Fruit fly (Drosophila melanogaster) whole organism, embryonic: ENCODE data around the gene CG43078.

ENCODE experiments used
- CG11560 ChIP-seq: fragments of 200-800 bp; sonication (Bioruptor generic); IDR thresholded peaks from 3 replicates; pipeline ENCODE4 v1.3.6; 2022; ENCODE audit warnings: missing biosample characterization, missing genetic modification characterization
- CG1647 ChIP-seq: fragments of 200-800 bp; sonication (Bioruptor generic); optimal IDR thresholded peaks from 3 replicates; lab custom pipeline; 2016; ENCODE audit warnings: missing biosample characterization, missing genetic modification characterization
- CG7987 ChIP-seq: fragments of 200-800 bp; sonication (Bioruptor generic); optimal IDR thresholded peaks from 2 replicates; lab custom pipeline; 2018; ENCODE audit warnings: missing biosample characterization, mild to moderate bottlenecking, missing genetic modification characterization, moderate library complexity
- Dref ChIP-seq: fragments of 200-800 bp; sonication (Bioruptor generic); IDR thresholded peaks from 2 replicates; pipeline ENCODE4 v1.3.6; 2022; ENCODE audit warnings: missing biosample characterization, missing genetic modification characterization
- Six4 ChIP-seq: fragments of 200-800 bp; sonication (Bioruptor generic); optimal IDR thresholded peaks from 2 replicates; lab custom pipeline; 2016; ENCODE audit warnings: missing biosample characterization, missing genetic modification characterization
- Tbp ChIP-seq: fragments of >200 bp; optimal IDR thresholded peaks from 2 replicates; lab custom pipeline; 2018; ENCODE audit warnings: missing biosample characterization, missing genetic modification characterization
- ind ChIP-seq: fragments of 200-800 bp; sonication (Bioruptor generic); optimal IDR thresholded peaks from 3 replicates; lab custom pipeline; 2016; ENCODE audit warnings: missing biosample characterization, missing genetic modification characterization
- mirr ChIP-seq: fragments of 200-800 bp; sonication (Bioruptor generic); optimal IDR thresholded peaks from 3 replicates; lab custom pipeline; 2018; ENCODE audit warnings: missing biosample characterization, mild to moderate bottlenecking, missing genetic modification characterization
- odd ChIP-seq: fragments of 200-800 bp; sonication (Bioruptor generic); optimal IDR thresholded peaks from 2 replicates; lab custom pipeline; 2017; ENCODE audit warnings: missing biosample characterization, mild to moderate bottlenecking, missing genetic modification characterization

- TF ChIP-seq CG7987 (GFP tag; lab: Kevin White, UChicago) (no peak), CG11560 (tag; lab: Robert Waterston, UW) (no peak), CG1647 (GFP tag; lab: Kevin White, UChicago) (no peak), odd (GFP tag; lab: Kevin White, UChicago) (no peak), Tbp (GFP tag; lab: Kevin White, UChicago) (no peak), Dref (GFP tag; lab: Robert Waterston, UW) (no peak), ind (GFP tag; lab: Kevin White, UChicago) (no peak), mirr (GFP tag; lab: Kevin White, UChicago) (no peak), Six4 (GFP tag; lab: Kevin White, UChicago) (no peak)
These were observed 70.2 kb downstream of the CG43078 start, which contains the start of the genes CG13305 and Pex7 for dm6 chr3L:8646821-8647220.
